Worm (Caenorhabditis elegans): ENCODE data around the gene F21F8.5.

F21F8.5 gene

DNA sequence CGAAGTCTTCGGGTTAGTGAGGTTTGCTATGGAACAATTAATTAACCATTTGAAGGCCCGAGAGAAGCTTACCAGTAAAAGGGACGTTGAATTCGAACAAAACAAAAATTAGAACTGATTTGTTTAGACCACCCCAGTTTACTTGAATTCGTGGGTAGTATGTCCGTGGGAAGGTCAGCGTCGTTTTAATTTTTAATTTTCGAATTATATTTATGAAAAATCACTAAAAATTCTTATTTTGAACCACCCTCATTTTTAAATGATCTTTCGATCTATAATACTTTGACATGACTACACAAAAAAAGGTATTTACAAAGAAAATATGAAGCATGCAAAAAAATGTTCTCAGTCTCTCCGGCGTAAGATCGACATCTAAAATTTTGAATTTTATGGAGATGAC lies 20.7 kb downstream of the F21F8.5 start, which contains the start of gene C16D9.5:
C16D9.5 (minus strand) TSS at position 101 of the 400 bp plus-strand sequence.
- TF ChIP-seq gmeb-1 (tag; optimal IDR thresholded peaks at IDR 0.05): no peak
- no peak for TF ChIP-seq nhr-6 (tag; optimal IDR thresholded peaks at IDR 0.05)
- no peak for TF ChIP-seq aly-2 (tag; optimal IDR thresholded peaks at IDR 0.05)
- no peak for TF ChIP-seq lin-11 (tag; optimal IDR thresholded peaks at IDR 0.05)

DNA sequence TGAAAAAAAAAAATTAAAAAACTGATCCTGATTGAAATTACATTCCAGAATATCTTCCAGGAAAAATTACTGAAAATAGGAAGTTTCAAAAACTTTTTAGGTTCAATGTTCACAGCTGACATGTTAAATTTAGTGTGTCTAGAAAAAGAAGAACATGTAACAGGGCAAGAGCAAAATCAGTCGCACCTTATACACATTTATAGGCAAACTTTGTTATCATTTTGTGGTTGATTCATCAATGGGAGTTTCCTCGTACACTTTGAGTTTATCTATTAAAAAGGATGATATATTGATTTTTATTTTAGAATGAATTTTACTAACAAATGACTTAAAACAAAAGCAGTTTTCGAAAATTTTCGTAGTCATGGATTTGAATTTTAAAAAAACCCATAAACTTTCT lies 22.9 kb downstream of the F21F8.5 start:
- TF ChIP-seq nhr-237 (tag; optimal IDR thresholded peaks at IDR 0.05): no peak
- peak; percentile 73 for TF ChIP-seq fos-1 (tag; optimal IDR thresholded peaks at IDR 0.05)

DNA sequence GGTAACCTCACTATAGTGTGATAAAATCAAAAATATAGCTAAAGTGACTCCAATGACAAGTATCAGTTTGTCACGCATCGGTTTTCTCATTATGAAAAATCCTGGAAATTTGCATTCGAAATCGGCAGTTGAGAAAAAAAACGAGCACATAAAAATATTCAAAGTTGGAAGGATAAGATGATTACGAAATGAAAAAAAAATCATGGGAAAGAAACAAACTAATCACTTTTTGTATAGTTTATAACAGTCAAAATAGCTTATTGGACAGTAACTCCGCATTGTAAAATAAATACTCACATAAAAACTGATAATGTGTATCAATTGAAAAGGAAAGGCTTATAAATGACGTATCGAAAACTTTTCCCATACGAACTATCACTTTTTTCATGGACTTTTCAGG lies 23.3 kb downstream of the F21F8.5 start, which contains the start of gene C16D9.4:
C16D9.4 (minus strand) TSS at position 101 of the 400 bp plus-strand sequence.
- TF ChIP-seq mdl-1 (tag; optimal IDR thresholded peaks at IDR 0.05) (no peak), ZK546.5 (tag; optimal IDR thresholded peaks at IDR 0.05) (no peak), nhr-10 (tag; optimal IDR thresholded peaks at IDR 0.05) (no peak), lin-11 (tag; optimal IDR thresholded peaks at IDR 0.05) (no peak), unc-62 (GFP tag; optimal IDR thresholded peaks at IDR 0.05) (no peak), egl-27 (tag; optimal IDR thresholded peaks at IDR 0.05) (no peak), mbf-1 (tag; optimal IDR thresholded peaks at IDR 0.05) (no peak), ceh-16 (tag; optimal IDR thresholded peaks at IDR 0.05) (no peak), dmd-4 (tag; optimal IDR thresholded peaks at IDR 0.05) (no peak), nhr-23 (tag; optimal IDR thresholded peaks at IDR 0.05) (no peak)

DNA sequence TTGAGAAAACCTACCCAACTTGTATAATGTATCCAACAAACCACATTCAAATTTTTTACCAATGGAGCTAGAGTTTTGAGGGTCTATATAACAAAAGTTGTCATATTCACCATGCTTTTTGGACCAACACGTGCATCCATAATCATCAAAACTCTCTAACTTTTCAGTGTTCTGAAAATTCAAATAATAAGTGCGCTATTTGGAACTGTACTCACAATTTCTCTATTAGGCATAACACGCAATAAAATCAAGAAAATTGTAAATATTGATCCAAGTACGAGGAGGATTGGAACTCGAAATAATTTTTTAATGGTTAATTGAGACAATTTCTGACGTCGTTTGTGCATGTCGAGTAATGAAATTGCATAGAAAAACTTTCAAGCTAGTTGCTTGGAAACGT lies 26.2 kb downstream of the F21F8.5 start, which contains the start of gene C16D9.3:
C16D9.3 (minus strand) TSS at position 101 of the 400 bp plus-strand sequence.
- no peak for TF ChIP-seq nhr-23 (tag; optimal IDR thresholded peaks at IDR 0.05)
- TF ChIP-seq Y55F3AM.14 (GFP tag; optimal IDR thresholded peaks at IDR 0.05): no peak
- no peak for TF ChIP-seq egl-27 (tag; optimal IDR thresholded peaks at IDR 0.05)
- TF ChIP-seq unc-55 (GFP tag; optimal IDR thresholded peaks at IDR 0.05): no peak
- no peak for TF ChIP-seq nhr-21 (tag; optimal IDR thresholded peaks at IDR 0.05)
- TF ChIP-seq ceh-82 (tag; optimal IDR thresholded peaks at IDR 0.05): no peak
- no peak for TF ChIP-seq sma-3 (GFP tag; optimal IDR thresholded peaks at IDR 0.05)
- no peak for TF ChIP-seq nhr-12 (tag; optimal IDR thresholded peaks at IDR 0.05)

DNA sequence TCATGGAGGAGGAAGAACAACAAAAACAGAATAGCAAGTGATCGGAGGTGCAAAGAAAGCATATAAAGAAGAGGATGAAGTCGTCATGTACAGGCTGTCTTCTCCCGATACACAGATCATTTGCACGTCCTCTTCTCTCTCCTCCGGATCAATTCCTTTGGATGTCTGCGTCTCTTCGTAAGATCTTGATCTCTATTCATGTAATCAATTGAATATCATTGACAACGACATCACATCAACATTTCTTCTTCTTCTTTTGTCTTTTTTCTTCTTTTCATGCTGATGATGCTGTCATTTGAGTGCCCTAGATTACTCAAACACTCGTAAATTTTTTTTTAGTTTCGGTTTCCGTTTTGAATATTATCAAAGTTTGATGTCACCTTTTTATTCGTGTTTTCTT lies 27.8 kb downstream of the F21F8.5 start, which contains the start of gene rol-3:
rol-3 (minus strand) TSS at position 120 of the 400 bp plus-strand sequence.
- TF ChIP-seq fos-1 (tag; optimal IDR thresholded peaks at IDR 0.05): peak; percentile 26
- peak; percentile 3 for TF ChIP-seq sma-3 (GFP tag; optimal IDR thresholded peaks at IDR 0.05)
- TF ChIP-seq unc-39 (tag; optimal IDR thresholded peaks at IDR 0.05): no peak
- TF ChIP-seq lsy-2 (tag; optimal IDR thresholded peaks at IDR 0.05): peak in 1 of 2 experiments; percentile 44
- peak; percentile 60 for TF ChIP-seq nhr-21 (tag; optimal IDR thresholded peaks at IDR 0.05)
- TF ChIP-seq nhr-6 (tag; optimal IDR thresholded peaks at IDR 0.05): no peak

DNA sequence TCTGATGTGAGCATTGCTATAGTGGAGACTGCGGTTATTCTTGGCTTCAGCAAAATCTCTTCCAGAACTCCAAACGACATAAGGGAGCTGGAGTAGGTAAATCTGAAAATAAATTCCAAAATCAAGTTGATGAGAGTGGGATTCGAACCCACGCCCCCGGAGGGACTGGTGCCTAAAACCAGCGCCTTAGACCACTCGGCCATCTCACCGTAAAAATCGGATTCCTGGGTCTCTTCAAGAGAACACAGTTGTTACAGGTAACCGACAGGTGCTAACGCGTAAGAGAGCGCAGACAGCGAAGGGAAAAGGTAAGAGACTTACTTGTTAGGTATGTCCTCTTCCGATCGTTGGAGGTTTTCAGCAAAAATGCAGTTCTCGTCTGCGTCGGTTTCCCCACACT lies 30.8 kb downstream of the F21F8.5 start:
- TF ChIP-seq nhr-6 (tag; optimal IDR thresholded peaks at IDR 0.05) (no peak), crh-2 (tag; optimal IDR thresholded peaks at IDR 0.05) (peak; percentile 48), blmp-1 (tag; optimal IDR thresholded peaks at IDR 0.05; ENCODE audit: insufficient read depth) (no peak), ceh-82 (tag; optimal IDR thresholded peaks at IDR 0.05) (no peak), mdl-1 (tag; optimal IDR thresholded peaks at IDR 0.05) (no peak), snpc-4 (tag; optimal IDR thresholded peaks at IDR 0.05) (peak; percentile 49), sma-9 (GFP tag; optimal IDR thresholded peaks at IDR 0.05) (no peak), sma-9 (tag; optimal IDR thresholded peaks at IDR 0.05) (no peak), F13H6.1 (tag; optimal IDR thresholded peaks at IDR 0.05) (no peak), Y55F3AM.14 (GFP tag; optimal IDR thresholded peaks at IDR 0.05) (no peak), nhr-129 (tag; optimal IDR thresholded peaks at IDR 0.05) (peak; percentile 45), ztf-1 (GFP tag; conservative IDR thresholded peaks at IDR 0.05) (no peak), nhr-12 (tag; optimal IDR thresholded peaks at IDR 0.05) (no peak), ceh-16 (tag; optimal IDR thresholded peaks at IDR 0.05) (no peak), ztf-11 (tag; optimal IDR thresholded peaks at IDR 0.05) (no peak), zag-1 (tag; optimal IDR thresholded peaks at IDR 0.05) (no peak), sem-4 (tag; optimal IDR thresholded peaks at IDR 0.05) (no peak), gmeb-1 (tag; optimal IDR thresholded peaks at IDR 0.05) (peak; percentile 6), nhr-21 (tag; optimal IDR thresholded peaks at IDR 0.05) (peak; percentile 29), nhr-25 (tag; optimal IDR thresholded peaks at IDR 0.05) (no peak), elt-1 (tag; optimal IDR thresholded peaks at IDR 0.05) (no peak), C34F6.9 (tag; optimal IDR thresholded peaks at IDR 0.05) (peak; percentile 6), sma-3 (GFP tag; optimal IDR thresholded peaks at IDR 0.05) (peak; percentile 54), lsy-2 (tag; optimal IDR thresholded peaks at IDR 0.05) (no peak), lin-13 (GFP tag; optimal IDR thresholded peaks at IDR 0.05) (no peak)
